Worm (Caenorhabditis elegans): Measurements from ENCODE around the gene T22F3.7.

Gene T22F3.7

DNA sequence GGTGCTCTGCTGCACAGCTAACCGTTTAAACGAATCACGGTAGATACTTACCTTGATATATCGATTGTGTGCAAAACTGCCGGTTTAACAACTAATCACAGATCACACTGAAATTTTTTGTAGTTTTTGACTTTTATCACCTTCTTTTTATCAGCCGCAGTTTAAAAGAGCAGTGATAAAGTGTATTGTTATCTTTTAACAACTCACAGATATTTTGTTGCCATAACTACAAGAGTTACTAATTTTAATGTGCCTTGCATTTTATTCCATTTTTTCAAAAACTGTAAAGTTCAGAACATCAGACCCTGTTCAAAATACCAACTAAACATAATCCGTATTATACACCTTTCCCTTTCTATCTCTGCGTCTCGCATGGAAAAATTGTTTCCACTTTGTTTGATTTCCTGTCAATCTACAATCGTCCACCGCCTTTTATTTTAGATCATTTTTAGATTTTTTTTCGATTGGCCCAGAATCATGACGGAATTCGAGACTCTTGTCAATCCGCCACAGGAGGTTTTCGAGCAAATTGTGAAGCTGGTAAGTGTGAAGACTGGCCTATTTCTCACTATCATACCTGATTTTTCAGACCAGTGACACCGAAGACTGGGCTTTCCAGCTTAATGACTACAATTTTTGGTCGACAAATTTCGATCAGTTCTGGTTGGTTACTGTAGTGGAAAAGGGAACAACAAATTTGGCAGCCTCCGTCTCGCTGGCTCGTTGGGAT, 47.6 kb downstream of the T22F3.7 start, which contains the start of gene T24A6.20:
Gene T24A6.20 (plus strand): TSS at position 395 of the 730 bp plus-strand sequence.
- TF ChIP-seq ZK546.5 (tag; optimal IDR thresholded peaks at IDR 0.05) (no peak), nhr-25 (tag; optimal IDR thresholded peaks at IDR 0.05) (no peak)

DNA sequence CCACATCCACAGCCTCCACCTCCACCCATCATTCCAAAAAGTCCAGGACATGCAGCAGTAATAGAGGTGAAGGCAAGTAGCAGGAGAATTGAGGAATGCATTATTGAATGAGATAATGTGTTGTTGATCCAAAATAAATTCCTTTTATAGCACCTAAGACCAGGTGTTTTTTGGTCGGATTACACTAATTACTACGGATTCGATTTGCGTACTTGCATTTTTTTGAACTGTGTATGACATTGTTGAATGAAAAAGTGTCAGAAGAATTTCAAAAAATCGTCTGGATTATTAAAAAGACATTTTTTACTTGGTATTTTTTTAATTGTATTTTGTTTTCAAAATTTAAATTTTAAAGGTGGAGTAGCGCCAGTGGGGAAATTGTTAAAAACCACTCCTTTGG, 48.7 kb downstream of the T22F3.7 start, which contains the start of gene grl-28:
Gene grl-28 (minus strand): TSS at position 101 of the 400 bp plus-strand sequence.
- no peak for TF ChIP-seq nhr-77 (tag; optimal IDR thresholded peaks at IDR 0.05)

DNA sequence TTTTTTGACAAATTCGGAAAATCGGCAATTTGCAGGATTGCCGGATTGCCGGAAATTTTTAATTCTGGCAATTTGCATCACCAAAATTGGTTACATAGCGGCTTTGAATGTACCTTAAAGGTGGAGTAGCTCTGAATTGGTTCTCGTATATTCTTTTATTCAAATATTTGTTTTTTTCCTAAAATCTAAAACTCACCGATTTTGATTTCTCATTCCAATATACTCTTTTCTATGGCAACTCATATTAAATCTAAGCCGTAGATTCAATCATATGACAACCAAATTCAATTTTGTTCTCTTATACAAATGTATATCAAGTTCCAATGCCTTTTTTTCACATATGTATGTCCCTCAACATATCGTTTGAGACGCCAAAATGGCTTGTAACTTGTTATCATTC, 50.9 kb downstream of the T22F3.7 start, which contains the start of gene sri-21:
Gene sri-21 (plus strand): TSS at position 301 of the 400 bp plus-strand sequence.
- TF ChIP-seq nhr-11 (tag; optimal IDR thresholded peaks at IDR 0.05) (no peak), crh-2 (tag; optimal IDR thresholded peaks at IDR 0.05) (no peak), zag-1 (tag; optimal IDR thresholded peaks at IDR 0.05) (no peak), nhr-6 (tag; optimal IDR thresholded peaks at IDR 0.05) (no peak), dmd-4 (tag; optimal IDR thresholded peaks at IDR 0.05) (no peak), sma-3 (GFP tag; optimal IDR thresholded peaks at IDR 0.05) (no peak), unc-62 (GFP tag; optimal IDR thresholded peaks at IDR 0.05) (no peak), nhr-10 (tag; optimal IDR thresholded peaks at IDR 0.05) (no peak)

DNA sequence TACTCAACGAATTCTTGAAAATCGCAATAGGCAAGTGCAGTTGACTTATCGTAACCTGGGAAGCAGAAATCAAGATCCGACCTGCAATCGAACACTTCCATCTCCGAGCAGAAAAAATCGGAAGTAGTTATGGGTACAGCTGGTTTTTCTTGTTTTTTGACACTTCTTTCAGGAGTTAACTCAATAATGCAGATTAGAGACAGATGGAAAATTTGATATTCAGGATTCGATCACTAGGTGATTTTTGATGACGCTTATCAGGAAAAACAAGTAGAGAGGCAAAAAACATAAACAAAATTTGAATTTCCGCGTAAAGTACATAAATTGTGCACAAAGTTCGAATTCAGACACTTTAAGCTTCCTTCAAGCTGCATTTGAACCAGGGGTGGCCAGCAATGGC, 51.7 kb downstream of the T22F3.7 start, which contains the start of gene srw-130:
Gene srw-130 (minus strand): TSS at position 101 of the 400 bp plus-strand sequence.
- TF ChIP-seq sma-9 (GFP tag; optimal IDR thresholded peaks at IDR 0.05) (no peak), sma-9 (tag; optimal IDR thresholded peaks at IDR 0.05) (no peak), egl-27 (tag; optimal IDR thresholded peaks at IDR 0.05) (no peak), gmeb-1 (tag; optimal IDR thresholded peaks at IDR 0.05) (no peak), Y55F3AM.14 (GFP tag; optimal IDR thresholded peaks at IDR 0.05) (no peak), ztf-11 (tag; optimal IDR thresholded peaks at IDR 0.05) (no peak), lsy-2 (tag; optimal IDR thresholded peaks at IDR 0.05) (no peak), crh-2 (tag; optimal IDR thresholded peaks at IDR 0.05) (no peak), alr-1 (tag; optimal IDR thresholded peaks at IDR 0.05) (no peak), aly-2 (tag; optimal IDR thresholded peaks at IDR 0.05) (no peak), lin-39 (tag; optimal IDR thresholded peaks at IDR 0.05) (no peak), nhr-10 (tag; optimal IDR thresholded peaks at IDR 0.05) (no peak), nhr-12 (tag; optimal IDR thresholded peaks at IDR 0.05) (no peak), elt-3 (tag; optimal IDR thresholded peaks at IDR 0.05) (no peak), sem-4 (tag; optimal IDR thresholded peaks at IDR 0.05) (no peak), skn-1 (tag; optimal IDR thresholded peaks at IDR 0.05) (no peak)
